Fruit fly (Drosophila melanogaster): Measurements from ENCODE around the gene LSm-4.

LSm-4 gene

dm6 chr2L:10408122-10408576, 3.1 kb upstream of the LSm-4 start, which contains the start of the genes Ip259 and RpS27A (continued):
- TF ChIP-seq Dad (GFP tag; optimal IDR thresholded peaks at IDR 0.05) (peak; percentile 65), MBD-R2 (GFP tag; IDR thresholded peaks at IDR 0.05) (peak; percentile 48; the same call in 1 of the 2 replicates), CG2129 (GFP tag; IDR thresholded peaks at IDR 0.05; ENCODE audit: partially characterized antibody) (no peak), HmgZ (tag; optimal IDR thresholded peaks at IDR 0.05) (peak; percentile 71), CG10565 (GFP tag; optimal IDR thresholded peaks at IDR 0.05) (no peak), CG9609 (GFP tag; optimal IDR thresholded peaks at IDR 0.05) (peak; percentile 62), Side (GFP tag; optimal IDR thresholded peaks at IDR 0.05) (peak; percentile 75), CG3065 (GFP tag; optimal IDR thresholded peaks at IDR 0.05) (peak; percentile 61), CG31441 (GFP tag; IDR thresholded peaks at IDR 0.05) (no peak; the same call in 1 of the 2 replicates), gcm2 (GFP tag; optimal IDR thresholded peaks at IDR 0.05) (peak; percentile 10), tna (GFP tag; IDR thresholded peaks at IDR 0.05; ENCODE audit: partially characterized antibody) (no peak; the same call in 1 of the 2 replicates), sens (GFP tag) (peak; percentile 74), bowl (GFP tag; IDR thresholded peaks at IDR 0.05) (peak; percentile 69; the same call in 1 of the 2 replicates), HLH3B (GFP tag; IDR thresholded peaks at IDR 0.05) (peak; percentile 73; the same call in 1 of the 2 replicates), H15 (GFP tag; IDR thresholded peaks at IDR 0.05) (peak; percentile 71), CG13775 (GFP tag; optimal IDR thresholded peaks at IDR 0.05) (peak; percentile 87), lilli (GFP tag; optimal IDR thresholded peaks at IDR 0.05) (peak; percentile 48), Hmr (GFP tag; optimal IDR thresholded peaks at IDR 0.05) (no peak), gem (tag; optimal IDR thresholded peaks at IDR 0.05) (no peak), CG6791 (GFP tag; IDR thresholded peaks at IDR 0.05; ENCODE audit: partially characterized antibody) (no peak), sr (GFP tag; IDR thresholded peaks at IDR 0.05) (no peak; the same call in 1 of the 3 replicates), CG18764 (GFP tag; optimal IDR thresholded peaks at IDR 0.05) (peak; percentile 68), run (tag; optimal IDR thresholded peaks at IDR 0.05) (no peak), CG4707 (GFP tag; optimal IDR thresholded peaks at IDR 0.05) (peak; percentile 79), C15 (GFP tag; IDR thresholded peaks at IDR 0.05) (peak; percentile 65; the same call in 2 of the 3 replicates), CG18476 (GFP tag; optimal IDR thresholded peaks at IDR 0.05) (peak; percentile 42), CG8765 (GFP tag; IDR thresholded peaks at IDR 0.05) (0 out of 2 replicates have a peak, but pooled peaks have one; percentile 48), corto (GFP tag; optimal IDR thresholded peaks at IDR 0.05) (no peak), amos (GFP tag; IDR thresholded peaks at IDR 0.05; ENCODE audit: partially characterized antibody) (peak; percentile 38; the same call in 1 of the 2 replicates), dpn (GFP tag; optimal IDR thresholded peaks at IDR 0.05) (peak; percentile 30 to 82), CG2875 (GFP tag; optimal IDR thresholded peaks at IDR 0.05) (peak; percentile 56), GATAe (GFP tag; conservative IDR thresholded peaks at IDR 0.05) (no peak), fru (optimal IDR thresholded peaks at IDR 0.05) (no peak), D (optimal IDR thresholded peaks at IDR 0.05) (no peak), D (GFP tag; optimal IDR thresholded peaks at IDR 0.05) (peak; percentile 62), CG14710 (tag; optimal IDR thresholded peaks at IDR 0.05) (peak; percentile 73), Poxn (GFP tag; IDR thresholded peaks at IDR 0.05) (no peak), Mes4 (GFP tag; optimal IDR thresholded peaks at IDR 0.05) (peak; percentile 87), CG9932 (GFP tag; IDR thresholded peaks at IDR 0.05) (no peak), inv (GFP tag; IDR thresholded peaks at IDR 0.05; ENCODE audit: partially characterized antibody) (no peak), shn (GFP tag; optimal IDR thresholded peaks at IDR 0.05) (peak; percentile 70), zen2 (GFP tag; IDR thresholded peaks at IDR 0.05; ENCODE audit: partially characterized antibody) (no peak), Hand (GFP tag; optimal IDR thresholded peaks at IDR 0.05) (peak; percentile 25), CG5245 (GFP tag; optimal IDR thresholded peaks at IDR 0.05) (peak; percentile 7), Hr51 (GFP tag; optimal IDR thresholded peaks at IDR 0.05) (peak in 1 of 2 experiments; percentile 38), CrebB (tag; optimal IDR thresholded peaks at IDR 0.05) (peak; percentile 73), schlank (tag; optimal IDR thresholded peaks at IDR 0.05) (peak; percentile 54), toy (GFP tag; IDR thresholded peaks at IDR 0.05) (no peak), CG8924 (tag; optimal IDR thresholded peaks at IDR 0.05) (peak; percentile 61), CG12299 (tag; optimal IDR thresholded peaks at IDR 0.05) (peak; percentile 64), z (GFP tag; IDR thresholded peaks at IDR 0.05) (no peak)

All from whole organism, embryonic.